Fruit fly (Drosophila melanogaster) Kc167 (cell line): ENCODE data around the gene Ostgamma.

Experiments used
- Myc ChIP-seq: fragments of >200 bp; optimal IDR thresholded peaks from 2 replicates; lab custom pipeline; 2017; ENCODE audit warnings: missing external identifiers
- Sin3A ChIP-seq: fragments of >200 bp; optimal IDR thresholded peaks from 2 replicates; lab custom pipeline; 2018; ENCODE audit warnings: missing external identifiers
- h ChIP-seq: fragments of >200 bp; optimal IDR thresholded peaks from 3 replicates; lab custom pipeline; 2018; ENCODE audit warnings: missing external identifiers
- insv ChIP-seq: fragments of >200 bp; optimal IDR thresholded peaks from 3 replicates; lab custom pipeline; 2018; ENCODE audit warnings: missing external identifiers
- psq ChIP-seq: fragments of >200 bp; optimal IDR thresholded peaks from 2 replicates; lab custom pipeline; 2017; ENCODE audit warnings: missing external identifiers
- ttk ChIP-seq: sonication (Bioruptor generic); optimal IDR thresholded peaks from 2 replicates; lab custom pipeline; 2017; ENCODE audit warnings: missing external identifiers

The Ostgamma gene

dm6 chr2L:8290092-8290424 is 17.9 kb downstream of the Ostgamma start:
- no peak for TF ChIP-seq ttk (lab: Kevin White, UChicago)
- no peak for TF ChIP-seq Myc (lab: Kevin White, UChicago)
- no peak for TF ChIP-seq h (lab: Kevin White, UChicago)
- no peak for TF ChIP-seq Sin3A (lab: Kevin White, UChicago)
- no peak for TF ChIP-seq psq (lab: Kevin White, UChicago)
- TF ChIP-seq insv = no peak

- no peak for TF ChIP-seq h (lab: Kevin White, UChicago)
- no peak for TF ChIP-seq Myc (lab: Kevin White, UChicago)
- TF ChIP-seq insv = no peak
- no peak for TF ChIP-seq psq (lab: Kevin White, UChicago)
- TF ChIP-seq ttk (lab: Kevin White, UChicago) = no peak
- TF ChIP-seq Sin3A (lab: Kevin White, UChicago) = no peak
Observed at dm6 chr2L:8289352-8290091, 18.5 kb downstream of the Ostgamma start.

- no peak for TF ChIP-seq ttk (lab: Kevin White, UChicago)
- TF ChIP-seq insv = no peak
- no peak for TF ChIP-seq Myc (lab: Kevin White, UChicago)
- TF ChIP-seq h (lab: Kevin White, UChicago) = no peak
- TF ChIP-seq psq (lab: Kevin White, UChicago) = no peak
- TF ChIP-seq Sin3A (lab: Kevin White, UChicago) = no peak
Observed at dm6 chr2L:8288087-8288486, 19.9 kb downstream of the Ostgamma start.

dm6 chr2L:8286595-8286994 is 21.4 kb downstream of the Ostgamma start:
- TF ChIP-seq insv (no peak), h (lab: Kevin White, UChicago) (no peak), Myc (lab: Kevin White, UChicago) (no peak), Sin3A (lab: Kevin White, UChicago) (no peak), ttk (lab: Kevin White, UChicago) (no peak), psq (lab: Kevin White, UChicago) (no peak)

dm6 chr2L:8284913-8285619 is 22.9 kb downstream of the Ostgamma start:
- TF ChIP-seq Sin3A (lab: Kevin White, UChicago) (no peak), h (lab: Kevin White, UChicago) (no peak), insv (no peak), psq (lab: Kevin White, UChicago) (no peak), Myc (lab: Kevin White, UChicago) (no peak), ttk (lab: Kevin White, UChicago) (no peak)

dm6 chr2L:8281872-8282271 is 26.1 kb downstream of the Ostgamma start:
- TF ChIP-seq h (lab: Kevin White, UChicago) (no peak), ttk (lab: Kevin White, UChicago) (no peak), Sin3A (lab: Kevin White, UChicago) (no peak), psq (lab: Kevin White, UChicago) (no peak), insv (no peak), Myc (lab: Kevin White, UChicago) (no peak)

dm6 chr2L:8280225-8280624 is 27.8 kb downstream of the Ostgamma start:
- TF ChIP-seq Myc (lab: Kevin White, UChicago) (no peak), insv (no peak), Sin3A (lab: Kevin White, UChicago) (no peak), psq (lab: Kevin White, UChicago) (no peak), ttk (lab: Kevin White, UChicago) (no peak), h (lab: Kevin White, UChicago) (no peak)

- TF ChIP-seq h (lab: Kevin White, UChicago) (no peak), psq (lab: Kevin White, UChicago) (no peak), Myc (lab: Kevin White, UChicago) (no peak), ttk (lab: Kevin White, UChicago) (no peak), insv (no peak), Sin3A (lab: Kevin White, UChicago) (no peak)
Observed at dm6 chr2L:8279400-8280065, 28.5 kb downstream of the Ostgamma start.

- TF ChIP-seq ttk (lab: Kevin White, UChicago) = no peak
- no peak for TF ChIP-seq psq (lab: Kevin White, UChicago)
- no peak for TF ChIP-seq insv
Observed at dm6 chr2L:8277561-8278201, 30.3 kb downstream of the Ostgamma start.

- TF ChIP-seq ttk (lab: Kevin White, UChicago) (no peak), psq (lab: Kevin White, UChicago) (no peak), Sin3A (lab: Kevin White, UChicago) (no peak), h (lab: Kevin White, UChicago) (no peak), Myc (lab: Kevin White, UChicago) (no peak), insv (no peak)
Observed at dm6 chr2L:8276880-8277279, 31.1 kb downstream of the Ostgamma start.

- TF ChIP-seq h (lab: Kevin White, UChicago) = no peak
- no peak for TF ChIP-seq insv
- TF ChIP-seq Sin3A (lab: Kevin White, UChicago) = no peak
- no peak for TF ChIP-seq ttk (lab: Kevin White, UChicago)
- TF ChIP-seq psq (lab: Kevin White, UChicago) = no peak
- no peak for TF ChIP-seq Myc (lab: Kevin White, UChicago)
Observed at dm6 chr2L:8276287-8276686, 31.7 kb downstream of the Ostgamma start.
